Worm (Caenorhabditis elegans): ENCODE measurements around the gene lron-4.
A peak's percentile ranks its signal among the peaks of the same experiment; 100 is the strongest.

Gene lron-4

DNA sequence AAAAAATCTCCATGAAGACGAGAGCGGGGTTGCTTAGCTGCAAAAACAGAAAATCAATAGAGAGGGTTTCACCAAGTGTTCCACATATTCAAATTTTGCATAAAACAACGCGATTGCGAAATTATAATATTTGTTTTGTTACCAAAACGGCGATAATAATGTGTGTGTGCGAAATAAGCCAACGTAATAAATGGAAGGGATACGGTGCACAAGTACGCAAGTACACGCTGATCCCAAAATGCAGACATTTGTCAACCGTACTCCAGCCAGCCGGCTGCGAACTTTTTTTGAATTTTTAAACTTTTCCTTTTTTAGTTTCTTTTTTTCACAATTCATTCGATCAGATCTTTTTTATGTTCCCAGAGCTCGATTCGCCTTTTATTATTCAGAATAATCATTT is 12.9 kb upstream of the lron-4 start, which contains the start of gene ire-1 (continued):
- TF ChIP-seq T20F7.1 (GFP tag; optimal IDR thresholded peaks at IDR 0.05) (peak; percentile 47), hmg-1.1 (GFP tag; IDR thresholded peaks at IDR 0.05) (peak; percentile 38; the same call in 1 of the 2 replicates), ztf-7 (tag; optimal IDR thresholded peaks at IDR 0.05) (peak; percentile 17), mes-2 (tag; optimal IDR thresholded peaks at IDR 0.05; ENCODE audit: poor library complexity, severe bottlenecking) (peak; percentile 75), nhr-76 (tag; optimal IDR thresholded peaks at IDR 0.05) (no peak), mxl-3 (GFP tag; optimal IDR thresholded peaks at IDR 0.05) (peak; percentile 15), lin-38 (GFP tag; IDR thresholded peaks at IDR 0.05) (peak; percentile 54), lin-13 (GFP tag; optimal IDR thresholded peaks at IDR 0.05) (peak; percentile 42), F49E8.2 (tag; optimal IDR thresholded peaks at IDR 0.05; ENCODE audit: borderline replicate concordance) (no peak), nhr-6 (tag; optimal IDR thresholded peaks at IDR 0.05) (peak; percentile 38), F44E2.7 (GFP tag; IDR thresholded peaks at IDR 0.05) (no peak), hlh-11 (tag; optimal IDR thresholded peaks at IDR 0.05) (peak; percentile 44), hlh-30 (tag; optimal IDR thresholded peaks at IDR 0.05; ENCODE audit: insufficient read depth) (peak; percentile 42), set-16 (GFP tag; IDR thresholded peaks at IDR 0.05) (no peak), hif-1 (tag; optimal IDR thresholded peaks at IDR 0.05) (peak in 1 of 2 experiments; percentile 31)

DNA sequence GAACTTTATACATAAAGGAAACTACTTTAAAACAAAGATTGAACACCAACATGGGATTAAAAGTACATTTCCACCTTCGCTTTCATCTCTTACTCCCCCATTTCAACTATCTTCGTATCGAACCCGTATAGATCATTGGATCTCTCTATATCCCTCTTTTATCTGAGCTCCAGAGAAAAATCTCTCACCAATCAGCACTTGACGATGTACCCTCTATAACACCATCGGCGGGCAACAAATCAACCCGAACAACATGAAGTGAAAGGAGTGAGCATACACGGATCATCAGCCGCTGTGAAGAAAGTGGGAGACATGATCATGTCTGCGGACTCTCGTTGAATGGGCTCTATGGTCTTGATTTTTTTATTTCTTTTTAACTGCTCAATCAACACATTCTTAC is 5.5 kb upstream of the lron-4 start:
- peak in 1 of 2 experiments; percentile 6 for TF ChIP-seq daf-16 (GFP tag; optimal IDR thresholded peaks at IDR 0.05)
- no peak for TF ChIP-seq daf-16 (tag; optimal IDR thresholded peaks at IDR 0.05)
- TF ChIP-seq ceh-20 (GFP tag; IDR thresholded peaks at IDR 0.05): no peak

ce11 chrII:8116159-8116558 is 4.2 kb upstream of the lron-4 start, which contains the start of gene unc-105:
Gene unc-105 (plus strand): TSS chrII:8116459.
- TF ChIP-seq gei-8 (GFP tag; optimal IDR thresholded peaks at IDR 0.05): no peak

DNA sequence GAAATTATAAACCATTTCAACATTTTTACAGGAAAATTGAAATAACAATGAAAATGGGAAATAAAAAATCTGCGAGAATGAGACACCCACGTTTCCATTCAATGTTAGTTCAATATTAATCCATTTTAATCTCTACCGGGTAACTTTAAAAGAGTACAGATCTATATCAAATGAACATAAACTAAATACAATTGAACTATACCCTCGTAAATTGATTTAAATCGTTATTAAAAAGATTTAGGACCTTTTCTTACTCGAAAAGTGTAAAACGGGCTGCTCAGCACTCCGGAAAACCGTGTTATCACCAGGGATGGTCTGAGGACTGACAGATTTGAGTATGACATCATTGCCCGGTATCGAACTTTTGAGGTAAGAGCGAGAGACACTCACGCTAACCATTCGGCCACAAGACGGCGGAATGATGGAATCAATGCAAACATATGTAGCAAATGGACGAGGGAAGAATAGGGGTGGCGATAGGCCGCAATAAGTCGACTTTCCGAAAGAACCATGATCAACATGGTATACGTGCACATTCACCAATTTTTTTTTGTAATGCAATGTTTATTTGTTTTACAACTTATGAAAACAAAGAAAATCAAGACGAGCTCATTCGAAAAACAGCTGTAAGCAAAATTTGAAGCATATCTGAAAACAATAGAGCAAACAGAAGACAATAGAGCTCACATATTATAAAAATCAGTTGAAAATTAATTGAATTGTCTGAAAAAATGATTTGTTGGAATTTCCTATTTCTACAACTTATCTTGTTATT is 4.9 kb downstream of the lron-4 start, which contains the start of the genes chst-1 and C41C4.9:
TSS of gene chst-1 (minus strand) at position 51 of the 775 bp plus-strand sequence.
TSS of gene C41C4.9 (plus strand) at position 725 of the 775 bp plus-strand sequence.
- TF ChIP-seq snpc-1.2 (GFP tag; IDR thresholded peaks at IDR 0.05) (peak; percentile 89; the same call in 1 of the 2 replicates), unc-39 (tag; optimal IDR thresholded peaks at IDR 0.05) (no peak), lin-1 (GFP tag; IDR thresholded peaks at IDR 0.05) (peak; percentile 96), tag-97 (GFP tag; IDR thresholded peaks at IDR 0.05) (no peak), gei-8 (GFP tag; optimal IDR thresholded peaks at IDR 0.05) (peak; percentile 90), ces-1 (GFP tag; optimal IDR thresholded peaks at IDR 0.05) (no peak), madf-5 (GFP tag; IDR thresholded peaks at IDR 0.05) (peak; percentile 89 to 91; a peak in 3 of 4 replicates), ceh-32 (tag; optimal IDR thresholded peaks at IDR 0.05; ENCODE audit: poor library complexity) (no peak), tra-1 (GFP tag; IDR thresholded peaks at IDR 0.05) (peak; percentile 93), fos-1 (tag; optimal IDR thresholded peaks at IDR 0.05) (no peak), dve-1 (tag; optimal IDR thresholded peaks at IDR 0.05; ENCODE audit: insufficient read depth) (peak; percentile 78), nhr-48 (tag; optimal IDR thresholded peaks at IDR 0.05) (peak; percentile 56), dmd-8 (GFP tag; IDR thresholded peaks at IDR 0.05) (peak; percentile 99), mdt-29 (GFP tag; IDR thresholded peaks at IDR 0.05) (peak; percentile 76; the same call in 1 of the 2 replicates), ZK337.2 (GFP tag; IDR thresholded peaks at IDR 0.05) (peak; percentile 66; the same call in 1 of the 2 replicates), F44E2.7 (GFP tag; IDR thresholded peaks at IDR 0.05) (peak; percentile 93), nhr-111 (GFP tag; optimal IDR thresholded peaks at IDR 0.05) (peak; percentile 88), ceh-44 (GFP tag; IDR thresholded peaks at IDR 0.05) (peak; percentile 79; the same call in 1 of the 2 replicates), lim-7 (GFP tag; IDR thresholded peaks at IDR 0.05) (peak; percentile 98; the same call in 1 of the 2 replicates), nhr-6 (tag; optimal IDR thresholded peaks at IDR 0.05) (peak; percentile 79), lin-15B (tag; optimal IDR thresholded peaks at IDR 0.05) (no peak), vab-7 (GFP tag; IDR thresholded peaks at IDR 0.05) (peak; percentile 94), aha-1 (tag) (peak; percentile 93), daf-12 (tag; optimal IDR thresholded peaks at IDR 0.05) (no peak), nhr-28 (tag; optimal IDR thresholded peaks at IDR 0.05) (peak; percentile 25), dpl-1 (GFP tag; optimal IDR thresholded peaks at IDR 0.05) (peak; percentile 53), aly-2 (tag; optimal IDR thresholded peaks at IDR 0.05) (peak; percentile 79), mep-1 (tag; optimal IDR thresholded peaks at IDR 0.05) (peak; percentile 78)
